Fruit fly (Drosophila melanogaster) whole organism, adult: ENCODE measurements around the gene Mlp84B.

Source experiments
- CG1620 ChIP-seq: fragments of 200-800 bp; sonication (Bioruptor generic); optimal IDR thresholded peaks from 2 replicates; lab custom pipeline; 2016; ENCODE audit warnings: missing biosample characterization, missing genetic modification characterization
- CG5204 ChIP-seq: fragments of 200-800 bp; sonication (Bioruptor generic); optimal IDR thresholded peaks from 2 replicates; lab custom pipeline; 2016; ENCODE audit warnings: missing biosample characterization, missing genetic modification characterization
- CG7101 ChIP-seq: fragments of 200-800 bp; sonication (Bioruptor generic); optimal IDR thresholded peaks from 2 replicates; lab custom pipeline; 2018; ENCODE audit warnings: missing biosample characterization, mild to moderate bottlenecking, missing genetic modification characterization, moderate library complexity
- Crg-1 ChIP-seq: fragments of 200-800 bp; sonication (Bioruptor generic); optimal IDR thresholded peaks from 2 replicates; lab custom pipeline; 2016; ENCODE audit warnings: missing biosample characterization, missing genetic modification characterization
- Mnt ChIP-seq: fragments of 200-800 bp; sonication (Bioruptor generic); optimal IDR thresholded peaks from 2 replicates; lab custom pipeline; 2016; ENCODE audit warnings: missing biosample characterization, mild to moderate bottlenecking, missing genetic modification characterization
- kay ChIP-seq: fragments of 200-800 bp; sonication (Bioruptor generic); peaks from one replicate; lab custom pipeline; 2016; ENCODE audit warnings: missing biosample characterization, missing genetic modification characterization, borderline replicate concordance
- toe ChIP-seq: fragments of 200-800 bp; sonication (Bioruptor generic); optimal IDR thresholded peaks from 2 replicates; lab custom pipeline; 2016; ENCODE audit warnings: missing biosample characterization, missing genetic modification characterization

- TF ChIP-seq CG7101 (tag; lab: Kevin White, UChicago) (no peak), Crg-1 (GFP tag; lab: Kevin White, UChicago) (no peak), CG5204 (GFP tag; lab: Kevin White, UChicago) (no peak), Mnt (GFP tag; lab: Kevin White, UChicago) (no peak), toe (GFP tag; lab: Kevin White, UChicago) (no peak), CG1620 (GFP tag; lab: Kevin White, UChicago) (no peak), kay (GFP tag; lab: Kevin White, UChicago) (peak; percentile 71)
These were observed 25.6 kb downstream of the Mlp84B start for dm6 chr3R:7091904-7092303.
